Fruit fly (Drosophila melanogaster): Measurements from ENCODE around the gene aay.

aay gene

dm6 chr3L:9398435-9398981, 24.5 kb upstream of the aay start (continued):
- peak; percentile 4 for TF ChIP-seq phol (tag; optimal IDR thresholded peaks at IDR 0.05)
- TF ChIP-seq crc (GFP tag; optimal IDR thresholded peaks at IDR 0.05): no peak

- TF ChIP-seq CG17829 (tag; optimal IDR thresholded peaks at IDR 0.05) (peak; percentile 57), CG12219 (GFP tag; optimal IDR thresholded peaks at IDR 0.05) (no peak), Gug (GFP tag; IDR thresholded peaks at IDR 0.05) (no peak), BtbVII (GFP tag; optimal IDR thresholded peaks at IDR 0.05) (no peak), CG9215 (GFP tag; IDR thresholded peaks at IDR 0.05) (no peak), dan (GFP tag; IDR thresholded peaks at IDR 0.05) (no peak), pita (GFP tag; optimal IDR thresholded peaks at IDR 0.05) (no peak), CG6791 (GFP tag; IDR thresholded peaks at IDR 0.05; ENCODE audit: partially characterized antibody) (peak; percentile 65; the same call in 1 of the 3 replicates), Oaz (GFP tag; IDR thresholded peaks at IDR 0.05) (no peak), dmrt99B (tag; optimal IDR thresholded peaks at IDR 0.05) (no peak), Hr39 (optimal IDR thresholded peaks at IDR 0.05) (no peak), TFAM (GFP tag; optimal IDR thresholded peaks at IDR 0.05) (no peak), CG31388 (GFP tag; optimal IDR thresholded peaks at IDR 0.05) (no peak), p53 (GFP tag; optimal IDR thresholded peaks at IDR 0.05) (no peak), E2f2 (GFP tag; IDR thresholded peaks at IDR 0.05) (peak; percentile 29; the same call in 1 of the 2 replicates), CG10209 (GFP tag; optimal IDR thresholded peaks at IDR 0.05) (no peak), CG6254 (GFP tag; optimal IDR thresholded peaks at IDR 0.05) (no peak), CG10565 (GFP tag; optimal IDR thresholded peaks at IDR 0.05) (no peak), CG8089 (GFP tag; optimal IDR thresholded peaks at IDR 0.05) (no peak), Trl (optimal IDR thresholded peaks at IDR 0.05) (no peak), Trl (GFP tag; optimal IDR thresholded peaks at IDR 0.05) (no peak), gcm (GFP tag; optimal IDR thresholded peaks at IDR 0.05) (peak; percentile 11), sug (tag; optimal IDR thresholded peaks at IDR 0.05) (peak; percentile 22), PHDP (tag; optimal IDR thresholded peaks at IDR 0.05) (peak; percentile 43), slp2 (GFP tag; optimal IDR thresholded peaks at IDR 0.05) (no peak), Awh (GFP tag; IDR thresholded peaks at IDR 0.05) (no peak), CG12104 (GFP tag; optimal IDR thresholded peaks at IDR 0.05) (peak; percentile 4), phol (tag; optimal IDR thresholded peaks at IDR 0.05) (peak; percentile 55), CG17328 (GFP tag; IDR thresholded peaks at IDR 0.05) (no peak), wek (GFP tag; optimal IDR thresholded peaks at IDR 0.05) (peak; percentile 10), CG13775 (GFP tag; optimal IDR thresholded peaks at IDR 0.05) (peak; percentile 6), run (tag; optimal IDR thresholded peaks at IDR 0.05) (no peak), klu (GFP tag; IDR thresholded peaks at IDR 0.05) (no peak), pfk (GFP tag; optimal IDR thresholded peaks at IDR 0.05) (no peak), CG15073 (GFP tag; optimal IDR thresholded peaks at IDR 0.05) (no peak), NC2β (GFP tag; optimal IDR thresholded peaks at IDR 0.05) (peak; percentile 5), tap (tag; optimal IDR thresholded peaks at IDR 0.05) (no peak), CG3281 (GFP tag; optimal IDR thresholded peaks at IDR 0.05) (no peak), Dll (GFP tag; IDR thresholded peaks at IDR 0.05; ENCODE audit: partially characterized antibody) (peak; percentile 89), Atf6 (GFP tag; IDR thresholded peaks at IDR 0.05) (no peak), esg (GFP tag; conservative IDR thresholded peaks at IDR 0.05) (no peak), CG10267 (tag; optimal IDR thresholded peaks at IDR 0.05) (peak; percentile 70), C15 (GFP tag; IDR thresholded peaks at IDR 0.05) (no peak), row (GFP tag; IDR thresholded peaks at IDR 0.05) (peak; percentile 70), pho (GFP tag; optimal IDR thresholded peaks at IDR 0.05) (no peak), Lhr (GFP tag; optimal IDR thresholded peaks at IDR 0.05) (peak; percentile 81), trem (tag; optimal IDR thresholded peaks at IDR 0.05) (peak; percentile 61)
These were observed 23.9 kb upstream of the aay start, which contains the start of gene CG4080 for dm6 chr3L:9399013-9399750. Gene CG4080, minus strand, starts transcription at chr3L:9399227.

Measured in whole organism, embryonic.